Worm (Caenorhabditis elegans) whole organism, L4 larva: ENCODE measurements around the gene C18F10.2.

Experiments used
- skn-1 ChIP-seq: fragments of 150-350 bp; optimal IDR thresholded peaks from 2 replicates; lab custom pipeline; 2014; ENCODE audit warnings: missing biosample characterization, missing genetic modification characterization
- spr-3 ChIP-seq: fragments of 200-800 bp; sonication (Bioruptor generic); optimal IDR thresholded peaks from 2 replicates; lab custom pipeline; 2018; ENCODE audit warnings: mild to moderate bottlenecking, missing genetic modification characterization, missing compliant biosample characterization
- zag-1 ChIP-seq: fragments of 150-350 bp; optimal IDR thresholded peaks from 2 replicates; lab custom pipeline; 2014; ENCODE audit warnings: missing biosample characterization, missing genetic modification characterization
- zip-11 ChIP-seq: fragments of 200-800 bp; sonication (Bioruptor generic); IDR thresholded peaks from 2 replicates; pipeline ENCODE4 v1.3.6; 2022; ENCODE audit warnings: missing genetic modification characterization, missing compliant biosample characterization

DNA sequence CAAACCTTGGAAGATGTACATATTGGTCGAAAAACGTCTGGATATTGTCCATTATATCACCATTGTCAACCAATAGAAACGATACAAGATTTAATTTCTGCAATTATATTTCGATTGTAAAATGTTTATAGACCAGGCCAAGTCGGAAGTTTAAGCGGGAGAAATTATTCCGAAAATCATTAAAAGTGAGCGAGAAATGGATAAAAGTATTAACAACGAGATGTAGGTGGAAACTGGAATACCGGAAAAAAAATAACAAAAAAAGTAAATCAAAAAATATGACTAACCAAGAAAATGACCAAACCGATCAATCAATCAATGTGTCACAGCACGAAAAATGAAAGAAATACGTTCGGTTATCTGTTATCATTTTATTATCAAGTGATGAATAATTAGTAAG lies 14.2 kb downstream of the C18F10.2 start, which contains the start of gene F47D12.6:
- TF ChIP-seq spr-3 (GFP tag; lab: Kevin White, UChicago): no peak
- no peak for TF ChIP-seq zip-11
- no peak for TF ChIP-seq zag-1 (tag; lab: Kevin White, UChicago)
- no peak for TF ChIP-seq skn-1 (tag; lab: Kevin White, UChicago)
